Fruit fly (Drosophila melanogaster) whole organism, embryonic: ENCODE data around the gene BRWD3.

Experiments
- B-H1 ChIP-seq: fragments of 200-800 bp; sonication (Bioruptor generic); IDR thresholded peaks from 3 replicates; pipeline ENCODE4 v1.3.6; 2022; ENCODE audit warnings: missing biosample characterization, missing genetic modification characterization
- Blimp-1 ChIP-seq: fragments of 200-800 bp; sonication (Bioruptor generic); optimal IDR thresholded peaks from 3 replicates; lab custom pipeline; 2018; ENCODE audit warnings: missing biosample characterization, missing genetic modification characterization, mild to moderate bottlenecking, moderate library complexity, missing genetic modification reagents
- CG10654 ChIP-seq: fragments of 200-800 bp; sonication (Bioruptor generic); optimal IDR thresholded peaks from 2 replicates; lab custom pipeline; 2016; ENCODE audit warnings: missing biosample characterization, missing genetic modification characterization
- CG11695 ChIP-seq: fragments of 200-800 bp; sonication (Bioruptor generic); IDR thresholded peaks from 3 replicates; pipeline ENCODE4 v1.3.6; 2022; ENCODE audit warnings: missing biosample characterization, missing genetic modification characterization
- CG12942 ChIP-seq: fragments of 200-800 bp; sonication (Bioruptor generic); optimal IDR thresholded peaks from 3 replicates; lab custom pipeline; 2016; ENCODE audit warnings: missing biosample characterization, missing genetic modification characterization
- CG13424 ChIP-seq: fragments of 200-800 bp; sonication (Bioruptor generic); optimal IDR thresholded peaks from 2 replicates; lab custom pipeline; 2019; ENCODE audit warnings: missing biosample characterization, mild to moderate bottlenecking, missing genetic modification characterization, moderate library complexity
- CG1602 ChIP-seq: fragments of 200-800 bp; sonication (Bioruptor generic); optimal IDR thresholded peaks from 3 replicates; lab custom pipeline; 2016; ENCODE audit warnings: missing biosample characterization, missing genetic modification characterization
- CG18011 ChIP-seq: fragments of 200-800 bp; sonication (Bioruptor generic); optimal IDR thresholded peaks from 2 replicates; lab custom pipeline; 2017; ENCODE audit warnings: missing biosample characterization, missing genetic modification characterization, mild to moderate bottlenecking, moderate library complexity, missing genotype
- CG31441 ChIP-seq: fragments of 200-800 bp; sonication (Bioruptor generic); IDR thresholded peaks from 2 replicates; pipeline ENCODE4 v1.3.6; 2022; ENCODE audit warnings: missing biosample characterization, missing genetic modification characterization
- CG32532 ChIP-seq: fragments of 200-800 bp; sonication (Bioruptor generic); IDR thresholded peaks from 2 replicates; pipeline ENCODE4 v1.3.6; 2022; ENCODE audit warnings: missing biosample characterization, missing genetic modification characterization
- CG34376 ChIP-seq: fragments of 200-800 bp; sonication (Bioruptor generic); optimal IDR thresholded peaks from 2 replicates; lab custom pipeline; 2018; ENCODE audit warnings: missing biosample characterization, mild to moderate bottlenecking, missing genetic modification characterization
- CG4360 ChIP-seq: fragments of 200-800 bp; sonication (Bioruptor generic); IDR thresholded peaks from 2 replicates; pipeline ENCODE4 v1.3.6; 2022; ENCODE audit warnings: missing biosample characterization, missing genetic modification characterization
- CG8478 ChIP-seq: fragments of >200 bp; optimal IDR thresholded peaks from 2 replicates; lab custom pipeline; 2018
- CG8924 ChIP-seq: fragments of 200-800 bp; optimal IDR thresholded peaks from 3 replicates; lab custom pipeline; 2019; ENCODE audit warnings: missing biosample characterization, mild to moderate bottlenecking, missing genetic modification characterization, moderate library complexity
- Deaf1 ChIP-seq: fragments of 200-800 bp; optimal IDR thresholded peaks from 3 replicates; lab custom pipeline; 2019; ENCODE audit warnings: missing biosample characterization, mild to moderate bottlenecking, missing genetic modification characterization, moderate library complexity
- Dip3 ChIP-seq: fragments of 200-800 bp; sonication (Bioruptor generic); optimal IDR thresholded peaks from 3 replicates; lab custom pipeline; 2016; ENCODE audit warnings: missing biosample characterization, missing genetic modification characterization
- E2f1 ChIP-seq: fragments of 200-800 bp; sonication (Bioruptor generic); IDR thresholded peaks from 2 replicates; pipeline ENCODE4 v1.3.6; 2022; ENCODE audit warnings: missing biosample characterization, missing genetic modification characterization
- ERR ChIP-seq: fragments of 200-800 bp; sonication (Bioruptor generic); optimal IDR thresholded peaks from 2 replicates; lab custom pipeline; 2016; ENCODE audit warnings: missing biosample characterization, missing genetic modification characterization
- Fer3 ChIP-seq: fragments of 200-800 bp; sonication (Bioruptor generic); optimal IDR thresholded peaks from 2 replicates; lab custom pipeline; 2018; ENCODE audit warnings: missing biosample characterization, mild to moderate bottlenecking, missing genetic modification characterization, moderate library complexity
- Hand ChIP-seq: fragments of 200-800 bp; sonication (Bioruptor generic); optimal IDR thresholded peaks from 2 replicates; lab custom pipeline; 2017; ENCODE audit warnings: mild to moderate bottlenecking, missing biosample characterization, missing genetic modification reagents, missing genetic modification characterization
- Hr3 ChIP-seq: fragments of 200-800 bp; sonication (Bioruptor generic); optimal IDR thresholded peaks from 3 replicates; lab custom pipeline; 2016; ENCODE audit warnings: missing biosample characterization, missing genetic modification characterization
- NFAT ChIP-seq: fragments of 200-800 bp; sonication (Bioruptor generic); IDR thresholded peaks from 2 replicates; pipeline ENCODE4 v1.3.6; 2022; ENCODE audit warnings: missing biosample characterization, missing genetic modification characterization
- Scr ChIP-seq: fragments of 200-800 bp; sonication (Bioruptor generic); IDR thresholded peaks from 2 replicates; pipeline ENCODE4 v1.3.6; 2022; ENCODE audit warnings: missing biosample characterization, missing genetic modification characterization; ENCODE audit not compliant: partially characterized antibody
- Sry-β ChIP-seq: fragments of 200-800 bp; sonication (Bioruptor generic); optimal IDR thresholded peaks from 2 replicates; lab custom pipeline; 2018; ENCODE audit warnings: missing biosample characterization, mild to moderate bottlenecking, missing genetic modification characterization, moderate library complexity
- Sry-δ ChIP-seq: fragments of 200-800 bp; sonication (Bioruptor generic); optimal IDR thresholded peaks from 2 replicates; lab custom pipeline; 2016; ENCODE audit warnings: missing biosample characterization, missing genetic modification characterization
- ap ChIP-seq: fragments of 200-800 bp; sonication (Bioruptor generic); IDR thresholded peaks from 2 replicates; pipeline ENCODE4 v1.3.6; 2022; ENCODE audit warnings: missing biosample characterization, missing genetic modification characterization
- ash1 ChIP-seq: fragments of 200-800 bp; sonication (Bioruptor generic); optimal IDR thresholded peaks from 2 replicates; lab custom pipeline; 2018; ENCODE audit warnings: missing biosample characterization, mild to moderate bottlenecking, missing genetic modification characterization
- bigmax ChIP-seq: fragments of 200-800 bp; sonication (Bioruptor generic); optimal IDR thresholded peaks from 2 replicates; lab custom pipeline; 2018; ENCODE audit warnings: missing biosample characterization, mild to moderate bottlenecking, missing genetic modification characterization
- br ChIP-seq: fragments of >200 bp; optimal IDR thresholded peaks from 2 replicates; lab custom pipeline; 2017
- bsh ChIP-seq, 2 experiments: fragments of 200-800 bp; sonication (Bioruptor generic); optimal IDR thresholded peaks; 2 replicates each; lab custom pipeline; 2017 to 2018; ENCODE audit warnings: mild to moderate bottlenecking in 2 of 2, missing biosample characterization in 2 of 2, missing genetic modification characterization in 2 of 2, moderate library complexity in 1 of 2
- corto ChIP-seq: fragments of 200-800 bp; sonication (Bioruptor generic); optimal IDR thresholded peaks from 2 replicates; lab custom pipeline; 2016; ENCODE audit warnings: missing biosample characterization, mild to moderate bottlenecking, missing genetic modification characterization, moderate library complexity
- dati ChIP-seq: fragments of 200-800 bp; sonication (Bioruptor generic); IDR thresholded peaks from 2 replicates; pipeline ENCODE4 v1.3.6; 2022; ENCODE audit warnings: missing biosample characterization, missing genetic modification characterization
- dmrt99B ChIP-seq: fragments of 200-800 bp; sonication (Bioruptor generic); optimal IDR thresholded peaks from 2 replicates; lab custom pipeline; 2018; ENCODE audit warnings: missing biosample characterization, mild to moderate bottlenecking, missing genetic modification characterization, moderate library complexity
- exex ChIP-seq: fragments of 200-800 bp; sonication (Bioruptor generic); optimal IDR thresholded peaks from 4 replicates; lab custom pipeline; 2018; ENCODE audit warnings: missing biosample characterization, mild to moderate bottlenecking, missing genetic modification characterization, moderate library complexity
- gcm ChIP-seq: fragments of 200-800 bp; sonication (Bioruptor generic); optimal IDR thresholded peaks from 2 replicates; lab custom pipeline; 2019; ENCODE audit warnings: missing biosample characterization, mild to moderate bottlenecking, missing genetic modification characterization, moderate library complexity
- gfzf ChIP-seq: fragments of 200-800 bp; sonication (Bioruptor generic); optimal IDR thresholded peaks from 2 replicates; lab custom pipeline; 2016; ENCODE audit warnings: missing biosample characterization, mild to moderate bottlenecking, missing genetic modification characterization, moderate library complexity
- gsb ChIP-seq: fragments of 200-800 bp; sonication (Bioruptor generic); IDR thresholded peaks from 2 replicates; pipeline ENCODE4 v1.3.6; 2022; ENCODE audit warnings: missing biosample characterization, missing genetic modification characterization
- gt ChIP-seq: fragments of 200-800 bp; sonication (Bioruptor generic); IDR thresholded peaks from 2 replicates; pipeline ENCODE4 v1.3.6; 2022; ENCODE audit warnings: missing biosample characterization, missing genetic modification characterization
- hbn ChIP-seq: fragments of 200-800 bp; sonication (Bioruptor generic); IDR thresholded peaks from 2 replicates; pipeline ENCODE4 v1.3.6; 2022; ENCODE audit warnings: missing biosample characterization, missing genetic modification characterization; ENCODE audit not compliant: partially characterized antibody
- inv ChIP-seq: fragments of 200-800 bp; sonication (Bioruptor generic); IDR thresholded peaks from 2 replicates; pipeline ENCODE4 v1.3.6; 2022; ENCODE audit warnings: missing biosample characterization, missing genetic modification characterization; ENCODE audit not compliant: partially characterized antibody
- lmd ChIP-seq: fragments of 200-800 bp; sonication (Bioruptor generic); IDR thresholded peaks from 2 replicates; pipeline ENCODE4 v1.3.6; 2022; ENCODE audit warnings: missing biosample characterization, missing genetic modification characterization
- ranshi ChIP-seq: fragments of 200-800 bp; sonication (Bioruptor generic); IDR thresholded peaks from 2 replicates; pipeline ENCODE4 v1.3.6; 2022; ENCODE audit warnings: missing biosample characterization, missing genetic modification characterization
- row ChIP-seq: fragments of 200-800 bp; sonication (Bioruptor generic); IDR thresholded peaks from 3 replicates; pipeline ENCODE4 v1.3.6; 2022; ENCODE audit warnings: missing biosample characterization, missing genetic modification characterization
- schlank ChIP-seq: fragments of 200-800 bp; sonication (Bioruptor generic); optimal IDR thresholded peaks from 2 replicates; lab custom pipeline; 2018; ENCODE audit warnings: missing biosample characterization, mild to moderate bottlenecking, missing genetic modification characterization
- so ChIP-seq: fragments of 200-800 bp; sonication (Bioruptor generic); IDR thresholded peaks from 3 replicates; pipeline ENCODE4 v1.3.6; 2022; ENCODE audit warnings: missing biosample characterization, missing genetic modification characterization
- sug ChIP-seq: fragments of 200-800 bp; optimal IDR thresholded peaks from 2 replicates; lab custom pipeline; 2019; ENCODE audit warnings: missing biosample characterization, mild to moderate bottlenecking, missing genetic modification characterization, moderate library complexity
- vfl ChIP-seq: fragments of 200-800 bp; sonication (Bioruptor generic); optimal IDR thresholded peaks from 2 replicates; lab custom pipeline; 2016; ENCODE audit warnings: missing biosample characterization, missing genetic modification characterization
- wdn ChIP-seq: fragments of 200-800 bp; sonication (Bioruptor generic); IDR thresholded peaks from 2 replicates; pipeline ENCODE4 v1.3.6; 2022; ENCODE audit warnings: missing biosample characterization, missing genetic modification characterization
- wor ChIP-seq: fragments of 200-800 bp; sonication (Bioruptor generic); IDR thresholded peaks from 2 replicates; pipeline ENCODE4 v1.3.6; 2022; ENCODE audit warnings: missing biosample characterization, missing genetic modification characterization
- zfh1 ChIP-seq: fragments of 200-800 bp; sonication (Bioruptor generic); IDR thresholded peaks from 3 replicates; pipeline ENCODE4 v1.3.6; 2022; ENCODE audit warnings: missing biosample characterization, missing genetic modification characterization

Gene BRWD3

DNA sequence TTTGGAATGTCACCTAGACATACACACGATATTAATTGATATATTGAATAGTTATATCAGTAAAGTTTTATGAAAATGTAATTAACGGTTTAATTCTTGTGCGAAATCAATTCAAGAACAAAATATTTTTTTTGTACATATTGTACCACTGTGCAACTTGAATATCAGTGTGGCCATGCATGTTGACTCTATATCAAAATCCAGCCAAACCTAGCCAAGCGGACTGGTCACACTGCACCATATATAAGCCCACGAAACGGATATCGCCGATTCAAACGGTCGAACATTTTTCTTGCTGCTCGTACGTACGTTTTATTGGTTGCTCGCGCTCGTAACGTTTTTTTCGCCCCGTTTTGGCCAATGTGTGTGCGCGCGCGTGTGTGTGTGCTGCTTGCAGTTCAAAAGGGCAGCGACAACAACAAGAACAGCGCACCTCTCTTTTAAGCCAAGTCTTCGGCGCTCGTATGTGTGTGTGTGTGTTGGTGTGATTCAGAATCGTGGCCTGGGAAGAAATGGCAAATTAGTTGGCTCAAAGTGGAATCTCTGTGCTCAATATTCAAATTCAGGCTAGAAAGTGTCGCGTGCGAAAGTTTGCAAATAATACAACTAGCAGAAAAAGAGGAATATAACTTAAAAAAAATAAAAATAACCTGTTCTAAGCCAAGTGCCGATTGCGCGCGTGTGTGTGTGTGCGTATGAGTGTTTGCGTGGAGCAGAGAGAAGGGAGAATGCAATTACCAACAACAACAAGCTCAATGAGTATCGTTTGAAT is 23.8 kb upstream of the BRWD3 start, which contains the start of gene crb (continued):
- TF ChIP-seq E2f1 (GFP tag; lab: Robert Waterston, UW), result peak; percentile 28; the same call in 1 of the 2 replicates
- TF ChIP-seq exex (tag; lab: Kevin White, UChicago), result peak; percentile 23
- TF ChIP-seq CG10654 (GFP tag; lab: Kevin White, UChicago), result peak; percentile 0
- TF ChIP-seq dati (GFP tag; lab: Robert Waterston, UW), result no peak
- TF ChIP-seq CG13424 (tag; lab: Kevin White, UChicago), result peak; percentile 35
- peak; percentile 47 for TF ChIP-seq CG31441 (GFP tag; lab: Robert Waterston, UW)
- TF ChIP-seq sug (tag; lab: Kevin White, UChicago), result peak; percentile 62
- TF ChIP-seq ranshi (GFP tag; lab: Robert Waterston, UW), result peak; percentile 59; the same call in 1 of the 2 replicates
- peak; percentile 26 for TF ChIP-seq CG18011 (GFP tag; lab: Kevin White, UChicago)
- TF ChIP-seq B-H1 (GFP tag; lab: Robert Waterston, UW), result peak; percentile 18; the same call in 1 of the 3 replicates
- TF ChIP-seq dmrt99B (tag; lab: Kevin White, UChicago), result peak; percentile 37
- TF ChIP-seq ash1 (GFP tag; lab: Kevin White, UChicago), result peak; percentile 27
- TF ChIP-seq corto (GFP tag; lab: Kevin White, UChicago), result no peak
- no peak for TF ChIP-seq gt (GFP tag; lab: Robert Waterston, UW)
- TF ChIP-seq lmd (GFP tag; lab: Robert Waterston, UW), result peak; percentile 37; the same call in 1 of the 2 replicates
- TF ChIP-seq Sry-β (GFP tag; lab: Kevin White, UChicago), result no peak
- TF ChIP-seq CG12942 (GFP tag; lab: Kevin White, UChicago), result peak; percentile 37
- no peak for TF ChIP-seq ap (GFP tag; lab: Robert Waterston, UW)
- TF ChIP-seq CG8478, result no peak
- TF ChIP-seq Dip3 (GFP tag; lab: Kevin White, UChicago), result peak; percentile 38
- peak; percentile 35 for TF ChIP-seq ERR (GFP tag; lab: Kevin White, UChicago)
- no peak for TF ChIP-seq Hand (GFP tag; lab: Kevin White, UChicago)
- TF ChIP-seq gcm (GFP tag; lab: Kevin White, UChicago), result peak; percentile 45
- TF ChIP-seq gfzf, result peak; percentile 93
- peak; percentile 36 for TF ChIP-seq Hr3 (GFP tag; lab: Kevin White, UChicago)
- no peak for TF ChIP-seq wor (GFP tag; lab: Robert Waterston, UW)
- TF ChIP-seq bsh (GFP tag; optimal IDR thresholded peaks at IDR 0.05; lab: Kevin White, UChicago), result peak in 1 of 2 experiments; percentile 32
- TF ChIP-seq CG1602 (GFP tag; lab: Kevin White, UChicago), result peak; percentile 11
- TF ChIP-seq CG4360, result peak; percentile 79
- TF ChIP-seq schlank (tag; lab: Kevin White, UChicago), result peak; percentile 10
- TF ChIP-seq CG32532 (GFP tag; lab: Robert Waterston, UW), result peak; percentile 64
- peak; percentile 61 for TF ChIP-seq CG34376 (GFP tag; lab: Kevin White, UChicago)
- peak; percentile 49 for TF ChIP-seq Scr
- TF ChIP-seq hbn (GFP tag; lab: Robert Waterston, UW), result peak; percentile 37
- peak; percentile 40; the same call in 1 of the 2 replicates for TF ChIP-seq inv (GFP tag; lab: Robert Waterston, UW)
- TF ChIP-seq Deaf1 (tag; lab: Kevin White, UChicago), result peak; percentile 69
- peak; percentile 33 for TF ChIP-seq CG8924 (tag; lab: Kevin White, UChicago)
- TF ChIP-seq gsb, result 0 out of 2 replicates have a peak, but pooled peaks have one; percentile 13
- peak; percentile 67; the same call in 2 of the 3 replicates for TF ChIP-seq zfh1 (GFP tag; lab: Robert Waterston, UW)
- no peak for TF ChIP-seq Blimp-1 (GFP tag; lab: Kevin White, UChicago)
- peak; percentile 86 for TF ChIP-seq row (GFP tag; lab: Robert Waterston, UW)
- TF ChIP-seq NFAT (GFP tag; lab: Robert Waterston, UW), result peak; percentile 79
- TF ChIP-seq vfl (GFP tag; lab: Kevin White, UChicago), result peak; percentile 26
- TF ChIP-seq wdn, result no peak
- peak; percentile 57; the same call in 1 of the 3 replicates for TF ChIP-seq so (GFP tag; lab: Robert Waterston, UW)
- TF ChIP-seq bigmax (GFP tag; lab: Kevin White, UChicago), result peak; percentile 5
- peak; percentile 54 for TF ChIP-seq Fer3 (tag; lab: Kevin White, UChicago)
- TF ChIP-seq CG11695 (GFP tag; lab: Robert Waterston, UW), result no peak
- peak; percentile 18 for TF ChIP-seq Sry-δ
- TF ChIP-seq br (lab: Kevin White, UChicago), result no peak
